Worm (Caenorhabditis elegans) whole organism, L4 larva: ENCODE measurements around the gene ZK632.10.

Source experiments
- F44E2.7 ChIP-seq: fragments of 200-800 bp; sonication (Bioruptor generic); IDR thresholded peaks from 2 replicates; pipeline ENCODE4 v2.1.2; 2022; ENCODE audit warnings: missing genetic modification characterization, missing compliant biosample characterization
- nhr-11 ChIP-seq: fragments of 150-350 bp; optimal IDR thresholded peaks from 2 replicates; lab custom pipeline; 2014; ENCODE audit warnings: missing biosample characterization, missing genetic modification characterization

DNA sequence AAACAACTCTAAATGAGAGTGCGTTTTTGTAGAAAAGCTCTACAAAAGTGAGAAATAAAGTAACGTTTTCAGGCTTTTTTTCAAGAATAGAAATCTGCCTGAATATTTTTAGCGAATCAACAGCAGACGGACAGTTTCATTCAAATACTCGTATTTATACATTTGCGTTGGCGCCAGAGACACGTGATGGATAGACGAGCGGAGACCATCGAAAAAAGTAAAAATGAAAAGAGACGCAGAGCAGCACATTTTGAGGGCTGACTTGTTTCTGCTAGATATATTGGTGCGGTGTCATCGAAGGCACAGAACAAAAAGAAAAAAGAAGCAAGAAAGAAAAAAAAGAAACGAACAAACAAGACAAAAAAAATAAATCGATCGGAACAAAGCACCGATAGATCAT lies 1.5 kb downstream of the ZK632.10 start:
- TF ChIP-seq F44E2.7 (GFP tag; lab: Robert Waterston, UW): no peak
- peak; percentile 27 for TF ChIP-seq nhr-11 (tag; lab: Kevin White, UChicago)
